Fruit fly (Drosophila melanogaster) whole organism, embryonic: ENCODE data around the gene CG10993.

Experiments
- CG10267 ChIP-seq: fragments of 200-800 bp; sonication (Bioruptor generic); optimal IDR thresholded peaks from 2 replicates; lab custom pipeline; 2018; ENCODE audit warnings: missing biosample characterization, mild to moderate bottlenecking, missing genetic modification characterization, moderate library complexity
- CG11723 ChIP-seq: fragments of 200-800 bp; sonication (Bioruptor generic); optimal IDR thresholded peaks from 2 replicates; lab custom pipeline; 2017; ENCODE audit warnings: missing biosample characterization, mild to moderate bottlenecking, missing genetic modification characterization
- CG12299 ChIP-seq: fragments of 200-800 bp; sonication (Bioruptor generic); optimal IDR thresholded peaks from 2 replicates; lab custom pipeline; 2018; ENCODE audit warnings: missing biosample characterization, mild to moderate bottlenecking, missing genetic modification characterization
- CG12942 ChIP-seq: fragments of 200-800 bp; sonication (Bioruptor generic); optimal IDR thresholded peaks from 3 replicates; lab custom pipeline; 2016; ENCODE audit warnings: missing biosample characterization, missing genetic modification characterization
- CG1602 ChIP-seq: fragments of 200-800 bp; sonication (Bioruptor generic); optimal IDR thresholded peaks from 3 replicates; lab custom pipeline; 2016; ENCODE audit warnings: missing biosample characterization, missing genetic modification characterization
- CG1647 ChIP-seq: fragments of 200-800 bp; sonication (Bioruptor generic); optimal IDR thresholded peaks from 3 replicates; lab custom pipeline; 2016; ENCODE audit warnings: missing biosample characterization, missing genetic modification characterization
- CG18011 ChIP-seq: fragments of 200-800 bp; sonication (Bioruptor generic); optimal IDR thresholded peaks from 2 replicates; lab custom pipeline; 2017; ENCODE audit warnings: missing biosample characterization, missing genetic modification characterization, mild to moderate bottlenecking, moderate library complexity, missing genotype
- CG1832 ChIP-seq: fragments of 200-800 bp; sonication (Bioruptor generic); optimal IDR thresholded peaks from 2 replicates; lab custom pipeline; 2017; ENCODE audit warnings: missing biosample characterization, mild to moderate bottlenecking, missing genetic modification characterization, inconsistent platforms
- CG2199 ChIP-seq: fragments of 200-800 bp; sonication (Bioruptor generic); IDR thresholded peaks from 3 replicates; pipeline ENCODE4 v1.3.6; 2022; ENCODE audit warnings: missing biosample characterization, missing genetic modification characterization
- CG4617 ChIP-seq: fragments of 200-800 bp; sonication (Bioruptor generic); optimal IDR thresholded peaks from 3 replicates; lab custom pipeline; 2016; ENCODE audit warnings: missing biosample characterization, missing genetic modification characterization, borderline replicate concordance
- CG6254 ChIP-seq: fragments of 200-800 bp; sonication (Bioruptor generic); optimal IDR thresholded peaks from 3 replicates; lab custom pipeline; 2017; ENCODE audit warnings: mild to moderate bottlenecking, missing biosample characterization, missing genetic modification reagents, missing genetic modification characterization
- CG7556 ChIP-seq: fragments of 200-800 bp; sonication (Bioruptor generic); optimal IDR thresholded peaks from 2 replicates; lab custom pipeline; 2017; ENCODE audit warnings: missing biosample characterization, mild to moderate bottlenecking, missing genetic modification characterization
- CG8281 ChIP-seq: fragments of 200-800 bp; sonication (Bioruptor generic); optimal IDR thresholded peaks from 2 replicates; lab custom pipeline; 2018; ENCODE audit warnings: missing biosample characterization, mild to moderate bottlenecking, missing genetic modification characterization, moderate library complexity
- CG8924 ChIP-seq: fragments of 200-800 bp; optimal IDR thresholded peaks from 3 replicates; lab custom pipeline; 2019; ENCODE audit warnings: missing biosample characterization, mild to moderate bottlenecking, missing genetic modification characterization, moderate library complexity
- CG9215 ChIP-seq: fragments of 200-800 bp; sonication (Bioruptor generic); IDR thresholded peaks from 2 replicates; pipeline ENCODE4 v1.3.6; 2022; ENCODE audit warnings: missing biosample characterization, missing genetic modification characterization
- Dll ChIP-seq: fragments of 200-800 bp; sonication (Bioruptor generic); IDR thresholded peaks from 4 replicates; pipeline ENCODE4 v1.3.6; 2022; ENCODE audit warnings: missing biosample characterization, missing genetic modification characterization; ENCODE audit not compliant: partially characterized antibody
- HLH3B ChIP-seq: fragments of 200-800 bp; sonication (Bioruptor generic); IDR thresholded peaks from 2 replicates; pipeline ENCODE4 v1.3.6; 2022; ENCODE audit warnings: missing biosample characterization, missing genetic modification characterization
- Hey ChIP-seq: fragments of 200-800 bp; sonication (Bioruptor generic); optimal IDR thresholded peaks from 3 replicates; lab custom pipeline; 2018; ENCODE audit warnings: missing biosample characterization, mild to moderate bottlenecking, missing genetic modification characterization
- MTF-1 ChIP-seq: fragments of 200-800 bp; sonication (Bioruptor generic); optimal IDR thresholded peaks from 2 replicates; lab custom pipeline; 2018; ENCODE audit warnings: missing biosample characterization, mild to moderate bottlenecking, missing genetic modification characterization, borderline replicate concordance
- NC2β ChIP-seq: fragments of 200-800 bp; sonication (Bioruptor generic); optimal IDR thresholded peaks from 2 replicates; lab custom pipeline; 2016; ENCODE audit warnings: missing biosample characterization, missing genetic modification characterization
- NK7.1 ChIP-seq: fragments of 200-800 bp; sonication (Bioruptor generic); optimal IDR thresholded peaks from 3 replicates; lab custom pipeline; 2016; ENCODE audit warnings: missing biosample characterization, missing genetic modification characterization
- Poxn ChIP-seq: fragments of 200-800 bp; sonication (Bioruptor generic); IDR thresholded peaks from 2 replicates; pipeline ENCODE4 v1.3.6; 2022; ENCODE audit warnings: missing biosample characterization, missing genetic modification characterization
- Rfx ChIP-seq: fragments of 200-800 bp; sonication (Bioruptor generic); IDR thresholded peaks from 2 replicates; pipeline ENCODE4 v1.3.6; 2022; ENCODE audit warnings: missing biosample characterization, missing genetic modification characterization
- Sox102F ChIP-seq: fragments of 200-800 bp; sonication (Bioruptor generic); optimal IDR thresholded peaks from 2 replicates; lab custom pipeline; 2018; ENCODE audit warnings: missing biosample characterization, mild to moderate bottlenecking, missing genetic modification characterization, moderate library complexity
- Spps ChIP-seq: fragments of 200-800 bp; sonication (Bioruptor generic); optimal IDR thresholded peaks from 2 replicates; lab custom pipeline; 2018; ENCODE audit warnings: missing biosample characterization, mild to moderate bottlenecking, missing genetic modification characterization
- Ssrp ChIP-seq: fragments of 200-800 bp; sonication (Bioruptor generic); optimal IDR thresholded peaks from 2 replicates; lab custom pipeline; 2018; ENCODE audit warnings: missing biosample characterization, mild to moderate bottlenecking, missing genetic modification characterization, moderate library complexity
- Stat92E ChIP-seq, 3 experiments: fragments of >200 bp in 2 of 3; fragments of 200-800 bp in 1 of 3; sonication (Bioruptor generic) in 1 of 3; optimal IDR thresholded peaks; 2 replicates each; lab custom pipeline; 2017 to 2019; ENCODE audit warnings: missing biosample characterization in 3 of 3, missing genetic modification characterization in 3 of 3, mild to moderate bottlenecking in 1 of 3, moderate library complexity in 1 of 3
- Xbp1 ChIP-seq: fragments of 200-800 bp; sonication (Bioruptor generic); optimal IDR thresholded peaks from 3 replicates; lab custom pipeline; 2016; ENCODE audit warnings: missing biosample characterization, mild to moderate bottlenecking, missing genetic modification characterization
- al ChIP-seq: fragments of 200-800 bp; sonication (Bioruptor generic); IDR thresholded peaks from 2 replicates; pipeline ENCODE4 v1.3.6; 2022; ENCODE audit warnings: missing biosample characterization, missing genetic modification characterization
- bowl ChIP-seq: fragments of 200-800 bp; sonication (Bioruptor generic); IDR thresholded peaks from 2 replicates; pipeline ENCODE4 v1.3.6; 2022; ENCODE audit warnings: missing biosample characterization, missing genetic modification characterization
- cato ChIP-seq: fragments of 200-800 bp; sonication (Bioruptor generic); optimal IDR thresholded peaks from 2 replicates; lab custom pipeline; 2016; ENCODE audit warnings: missing biosample characterization, missing genetic modification characterization, borderline replicate concordance
- chif ChIP-seq, 2 experiments: fragments of 200-800 bp; sonication (Bioruptor generic); optimal IDR thresholded peaks; 3 replicates each; lab custom pipeline; 2016; ENCODE audit warnings: missing biosample characterization in 2 of 2, missing genetic modification characterization in 2 of 2
- da ChIP-seq: fragments of 200-800 bp; sonication (Bioruptor generic); optimal IDR thresholded peaks from 2 replicates; lab custom pipeline; 2016; ENCODE audit warnings: missing biosample characterization, missing genetic modification characterization
- emc ChIP-seq: fragments of 200-800 bp; sonication (Bioruptor generic); optimal IDR thresholded peaks from 2 replicates; lab custom pipeline; 2016; ENCODE audit warnings: missing biosample characterization, missing genetic modification characterization
- grau ChIP-seq: fragments of 200-800 bp; optimal IDR thresholded peaks from 3 replicates; lab custom pipeline; 2019; ENCODE audit warnings: missing biosample characterization, mild to moderate bottlenecking, missing genetic modification characterization, moderate library complexity
- hbn ChIP-seq: fragments of 200-800 bp; sonication (Bioruptor generic); IDR thresholded peaks from 2 replicates; pipeline ENCODE4 v1.3.6; 2022; ENCODE audit warnings: missing biosample characterization, missing genetic modification characterization; ENCODE audit not compliant: partially characterized antibody
- inv ChIP-seq: fragments of 200-800 bp; sonication (Bioruptor generic); IDR thresholded peaks from 2 replicates; pipeline ENCODE4 v1.3.6; 2022; ENCODE audit warnings: missing biosample characterization, missing genetic modification characterization; ENCODE audit not compliant: partially characterized antibody
- ken ChIP-seq: fragments of 200-800 bp; sonication (Bioruptor generic); IDR thresholded peaks from 3 replicates; pipeline ENCODE4 v1.3.6; 2022; ENCODE audit warnings: missing biosample characterization, missing genetic modification characterization
- lov ChIP-seq, 2 experiments: fragments of 200-800 bp in 1 of 2; fragments of >200 bp in 1 of 2; sonication (Bioruptor generic) in 1 of 2; IDR thresholded peaks in 1 of 2; optimal IDR thresholded peaks in 1 of 2; 2 replicates in 1 of 2; 3 replicates in 1 of 2; pipeline versions ENCODE4 v1.3.6 to Lab custom; 2017 to 2022; ENCODE audit warnings: missing biosample characterization in 1 of 2, missing genetic modification characterization in 1 of 2
- pb ChIP-seq: fragments of 200-800 bp; sonication (Bioruptor generic); optimal IDR thresholded peaks from 3 replicates; lab custom pipeline; 2016; ENCODE audit warnings: missing biosample characterization, missing genetic modification characterization
- phol ChIP-seq: fragments of 200-800 bp; sonication (Bioruptor generic); optimal IDR thresholded peaks from 3 replicates; lab custom pipeline; 2018; ENCODE audit warnings: missing biosample characterization, mild to moderate bottlenecking, missing genetic modification characterization, moderate library complexity
- scrt ChIP-seq: fragments of 200-800 bp; sonication (Bioruptor generic); optimal IDR thresholded peaks from 2 replicates; lab custom pipeline; 2018; ENCODE audit warnings: missing biosample characterization, mild to moderate bottlenecking, missing genetic modification characterization, moderate library complexity
- ssp ChIP-seq: fragments of 200-800 bp; sonication (Bioruptor generic); IDR thresholded peaks from 2 replicates; pipeline ENCODE4 v1.3.6; 2022; ENCODE audit warnings: missing biosample characterization, missing genetic modification characterization
- stwl ChIP-seq: fragments of 200-800 bp; sonication (Bioruptor generic); optimal IDR thresholded peaks from 3 replicates; lab custom pipeline; 2018; ENCODE audit warnings: missing biosample characterization, mild to moderate bottlenecking, missing genetic modification characterization, moderate library complexity
- toy ChIP-seq: fragments of 200-800 bp; sonication (Bioruptor generic); IDR thresholded peaks from 2 replicates; pipeline ENCODE4 v1.3.6; 2022; ENCODE audit warnings: missing biosample characterization, missing genetic modification characterization
- vfl ChIP-seq: fragments of 200-800 bp; sonication (Bioruptor generic); optimal IDR thresholded peaks from 2 replicates; lab custom pipeline; 2016; ENCODE audit warnings: missing biosample characterization, missing genetic modification characterization
- wor ChIP-seq: fragments of 200-800 bp; sonication (Bioruptor generic); IDR thresholded peaks from 2 replicates; pipeline ENCODE4 v1.3.6; 2022; ENCODE audit warnings: missing biosample characterization, missing genetic modification characterization
- zf30C ChIP-seq: fragments of 200-800 bp; sonication (Bioruptor generic); optimal IDR thresholded peaks from 3 replicates; lab custom pipeline; 2018; ENCODE audit warnings: missing biosample characterization, mild to moderate bottlenecking, missing genetic modification characterization

The CG10993 gene

dm6 chrX:13781739-13782502 lies 9.0 kb downstream of the CG10993 start, which contains the start of the genes CtsB and amrt (continued):
- TF ChIP-seq Stat92E (GFP tag; optimal IDR thresholded peaks at IDR 0.05; lab: Kevin White, UChicago), result no peak
- peak; percentile 53; the same call in 1 of the 2 replicates for TF ChIP-seq ssp (GFP tag; lab: Robert Waterston, UW)
- no peak for TF ChIP-seq vfl (GFP tag; lab: Kevin White, UChicago)
- TF ChIP-seq CG11723, result peak; percentile 12
- no peak for TF ChIP-seq zf30C (GFP tag; lab: Kevin White, UChicago)
- no peak for TF ChIP-seq CG2199 (GFP tag; lab: Robert Waterston, UW)
- TF ChIP-seq da (GFP tag; lab: Kevin White, UChicago), result no peak
- TF ChIP-seq stwl (tag; lab: Kevin White, UChicago), result peak; percentile 44
- TF ChIP-seq CG8924 (tag; lab: Kevin White, UChicago), result peak; percentile 42
- no peak for TF ChIP-seq CG7556 (GFP tag; lab: Kevin White, UChicago)
- TF ChIP-seq CG1832 (GFP tag; lab: Kevin White, UChicago), result no peak
- TF ChIP-seq Poxn, result no peak
- TF ChIP-seq CG12942 (GFP tag; lab: Kevin White, UChicago), result peak; percentile 10
- peak; percentile 20 for TF ChIP-seq CG1647 (GFP tag; lab: Kevin White, UChicago)
- no peak for TF ChIP-seq MTF-1 (GFP tag; lab: Kevin White, UChicago)
- no peak for TF ChIP-seq ken
- no peak for TF ChIP-seq Spps (tag; lab: Kevin White, UChicago)
- TF ChIP-seq bowl (GFP tag; lab: Robert Waterston, UW), result no peak
- peak; percentile 82 for TF ChIP-seq inv
- TF ChIP-seq Sox102F (GFP tag; lab: Kevin White, UChicago), result no peak
- TF ChIP-seq lov (optimal IDR thresholded peaks at IDR 0.05; lab: Kevin White, UChicago), result no peak
- no peak for TF ChIP-seq lov (GFP tag; IDR thresholded peaks at IDR 0.05; lab: Robert Waterston, UW)
- peak; percentile 23 to 33 for TF ChIP-seq chif (GFP tag; optimal IDR thresholded peaks at IDR 0.05; lab: Kevin White, UChicago)
- TF ChIP-seq Hey (tag; lab: Kevin White, UChicago), result no peak
- no peak for TF ChIP-seq NK7.1 (GFP tag; lab: Kevin White, UChicago)
- no peak for TF ChIP-seq emc
- no peak for TF ChIP-seq CG12299 (tag; lab: Kevin White, UChicago)
- peak; percentile 60 for TF ChIP-seq hbn (GFP tag; lab: Robert Waterston, UW)
- peak; percentile 71; the same call in 1 of the 2 replicates for TF ChIP-seq Rfx
- no peak for TF ChIP-seq CG6254 (GFP tag; lab: Kevin White, UChicago)
- no peak for TF ChIP-seq scrt (GFP tag; lab: Kevin White, UChicago)
- TF ChIP-seq phol, result peak; percentile 86
- TF ChIP-seq HLH3B (GFP tag; lab: Robert Waterston, UW), result no peak
- TF ChIP-seq cato, result no peak
- no peak for TF ChIP-seq toy (GFP tag; lab: Robert Waterston, UW)
- TF ChIP-seq pb (GFP tag; lab: Kevin White, UChicago), result no peak
- TF ChIP-seq CG8281 (tag; lab: Kevin White, UChicago), result no peak
- peak; percentile 52 for TF ChIP-seq Xbp1
- TF ChIP-seq Ssrp (tag; lab: Kevin White, UChicago), result peak; percentile 10
- peak; percentile 55 for TF ChIP-seq CG4617
- TF ChIP-seq CG1602 (GFP tag; lab: Kevin White, UChicago), result peak; percentile 34
- no peak for TF ChIP-seq wor (GFP tag; lab: Robert Waterston, UW)
- TF ChIP-seq NC2β (GFP tag; lab: Kevin White, UChicago), result peak; percentile 1
- peak; percentile 26 for TF ChIP-seq CG10267 (tag; lab: Kevin White, UChicago)
- no peak for TF ChIP-seq CG18011
- peak; percentile 88 for TF ChIP-seq Dll (GFP tag; lab: Robert Waterston, UW)
- peak; percentile 50 for TF ChIP-seq grau (tag; lab: Kevin White, UChicago)
- peak; percentile 47; the same call in 1 of the 2 replicates for TF ChIP-seq al (GFP tag; lab: Robert Waterston, UW)
- TF ChIP-seq CG9215 (GFP tag; lab: Robert Waterston, UW), result no peak
